Worm (Caenorhabditis elegans): Measurements from ENCODE around the gene fig-1.

Gene fig-1

DNA sequence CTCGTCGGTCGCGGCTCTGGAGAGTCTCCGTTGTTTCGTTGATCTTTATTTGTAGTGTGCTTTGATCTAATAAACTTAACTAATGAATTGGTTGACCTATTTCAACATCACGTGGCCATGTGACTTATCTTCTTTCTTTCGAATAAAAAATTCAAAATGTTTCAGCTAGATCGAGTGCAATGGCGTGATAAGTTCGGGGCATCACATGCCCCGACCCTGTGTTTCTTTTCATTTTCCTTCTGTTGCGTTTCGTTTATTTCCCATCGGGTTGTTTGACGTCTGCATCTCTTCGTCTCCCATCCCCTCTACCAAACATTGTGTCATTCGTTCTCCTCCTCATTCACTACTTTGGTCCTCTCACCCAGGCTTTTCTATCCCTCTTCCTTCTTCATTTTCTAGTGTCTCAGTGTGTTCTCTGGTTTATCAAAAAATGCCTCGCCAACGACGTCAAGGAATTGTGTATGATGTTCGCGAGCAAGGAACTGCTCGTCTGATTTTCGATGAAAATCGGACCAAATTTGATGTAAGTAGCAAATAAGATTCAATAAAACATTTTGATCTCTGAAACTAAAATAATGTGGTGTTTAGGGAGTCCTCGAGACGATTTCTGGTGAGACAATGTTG, 29.2 kb downstream of the fig-1 start, which contains the start of gene F17C11.4 (continued):
- peak in 1 of 2 experiments; percentile 76 for TF ChIP-seq daf-16 (GFP tag; optimal IDR thresholded peaks at IDR 0.05)
- peak; percentile 80 for TF ChIP-seq daf-16 (tag; optimal IDR thresholded peaks at IDR 0.05)
- TF ChIP-seq dpl-1 (GFP tag; optimal IDR thresholded peaks at IDR 0.05) = peak; percentile 38
- TF ChIP-seq jun-1 (tag; optimal IDR thresholded peaks at IDR 0.05) = no peak
- no peak for TF ChIP-seq snpc-1.2 (GFP tag; IDR thresholded peaks at IDR 0.05)
- peak; percentile 84 for TF ChIP-seq nhr-48 (tag; optimal IDR thresholded peaks at IDR 0.05)
- TF ChIP-seq T20F7.1 (GFP tag; optimal IDR thresholded peaks at IDR 0.05) = peak; percentile 64
- TF ChIP-seq mdt-29 (GFP tag; IDR thresholded peaks at IDR 0.05) = peak; percentile 84
- peak; percentile 69 for TF ChIP-seq fkh-10 (GFP tag; optimal IDR thresholded peaks at IDR 0.05)
- peak; percentile 96 for TF ChIP-seq nhr-28 (tag; optimal IDR thresholded peaks at IDR 0.05)
- TF ChIP-seq nhr-6 (tag; optimal IDR thresholded peaks at IDR 0.05) = peak; percentile 33
- peak; percentile 82 for TF ChIP-seq ama-1 (optimal IDR thresholded peaks at IDR 0.05)
- TF ChIP-seq zfp-3 (GFP tag; conservative IDR thresholded peaks at IDR 0.05) = peak; percentile 57; the same call in 1 of the 2 replicates
- no peak for TF ChIP-seq nhr-77 (tag; optimal IDR thresholded peaks at IDR 0.05)
- TF ChIP-seq ceh-32 (tag; optimal IDR thresholded peaks at IDR 0.05; ENCODE audit: poor library complexity) = peak; percentile 52
- peak; percentile 6 for TF ChIP-seq cey-2 (tag; optimal IDR thresholded peaks at IDR 0.05; ENCODE audit: borderline replicate concordance, insufficient read depth)
- no peak for TF ChIP-seq tag-97 (GFP tag; IDR thresholded peaks at IDR 0.05)
- peak; percentile 47; the same call in 1 of the 2 replicates for TF ChIP-seq Y75B8A.6 (GFP tag; IDR thresholded peaks at IDR 0.05)
- 0 out of 2 replicates have a peak, but pooled peaks have one; percentile 16 for TF ChIP-seq set-16 (GFP tag; IDR thresholded peaks at IDR 0.05)
- TF ChIP-seq aha-1 (tag) = peak; percentile 99
- peak; percentile 39; the same call in 1 of the 2 replicates for TF ChIP-seq saeg-2 (GFP tag; IDR thresholded peaks at IDR 0.05)
- peak; percentile 74 for TF ChIP-seq dve-1 (tag; optimal IDR thresholded peaks at IDR 0.05; ENCODE audit: insufficient read depth)

- TF ChIP-seq nhr-6 (tag; optimal IDR thresholded peaks at IDR 0.05) (no peak), ztf-7 (tag; optimal IDR thresholded peaks at IDR 0.05) (no peak), tag-97 (GFP tag; IDR thresholded peaks at IDR 0.05) (no peak), cey-2 (tag; optimal IDR thresholded peaks at IDR 0.05; ENCODE audit: borderline replicate concordance, insufficient read depth) (no peak), lin-13 (GFP tag; optimal IDR thresholded peaks at IDR 0.05) (no peak), zag-1 (tag; optimal IDR thresholded peaks at IDR 0.05) (no peak)
Measured at ce11 chrV:10949511-10949910, 31.5 kb downstream of the fig-1 start, which contains the start of gene col-153. TSS of gene col-153 (plus strand) at chrV:10949811.

ce11 chrV:10947930-10948329, 33.1 kb downstream of the fig-1 start, which contains the start of gene F17C11.2:
TSS of gene F17C11.2 (plus strand) at chrV:10948230.
- TF ChIP-seq aha-1 (tag) = peak; percentile 38
- TF ChIP-seq ZK546.5 (tag; optimal IDR thresholded peaks at IDR 0.05) = no peak
- no peak for TF ChIP-seq pha-4 (GFP tag; IDR thresholded peaks at IDR 0.05)
- TF ChIP-seq pha-4 (tag; optimal IDR thresholded peaks at IDR 0.05) = no peak
- no peak for TF ChIP-seq hmg-1.1 (GFP tag; IDR thresholded peaks at IDR 0.05)
- no peak for TF ChIP-seq nhr-48 (tag; optimal IDR thresholded peaks at IDR 0.05)

ce11 chrV:10947210-10947609, 33.8 kb downstream of the fig-1 start:
- no peak for TF ChIP-seq fos-1 (tag; optimal IDR thresholded peaks at IDR 0.05)
- TF ChIP-seq ztf-11 (tag; optimal IDR thresholded peaks at IDR 0.05) = no peak
- no peak for TF ChIP-seq dve-1 (tag; optimal IDR thresholded peaks at IDR 0.05; ENCODE audit: insufficient read depth)
- no peak for TF ChIP-seq zip-2 (tag; optimal IDR thresholded peaks at IDR 0.05)
- TF ChIP-seq saeg-2 (GFP tag; IDR thresholded peaks at IDR 0.05) = no peak
- no peak for TF ChIP-seq madf-9 (GFP tag; conservative IDR thresholded peaks at IDR 0.05)
- TF ChIP-seq nhr-41 (GFP tag; IDR thresholded peaks at IDR 0.05) = no peak
- no peak for TF ChIP-seq duxl-1 (tag; optimal IDR thresholded peaks at IDR 0.05; ENCODE audit: poor library complexity)
- no peak for TF ChIP-seq F49E8.2 (tag; optimal IDR thresholded peaks at IDR 0.05; ENCODE audit: borderline replicate concordance)
- no peak for TF ChIP-seq mdl-1 (tag; optimal IDR thresholded peaks at IDR 0.05)

All from whole organism, L4 larva.